Worm (Caenorhabditis elegans) whole organism, midembryonic: ENCODE results near the gene dnc-1.

Source experiments
- T22C8.4 ChIP-seq: fragments of 200-800 bp; sonication (Bioruptor generic); IDR thresholded peaks from 2 replicates; pipeline ENCODE4 v1.3.6; 2022; ENCODE audit warnings: missing genetic modification characterization, missing compliant biosample characterization
- cog-1 ChIP-seq: sonication (generic microtip); optimal IDR thresholded peaks from 2 replicates; lab custom pipeline; 2016; ENCODE audit warnings: missing genetic modification characterization, missing compliant biosample characterization
- flt-1 ChIP-seq: fragments of 200-800 bp; sonication (Bioruptor generic); IDR thresholded peaks from 2 replicates; pipeline ENCODE4 v1.3.6; 2022; ENCODE audit warnings: missing genetic modification characterization, missing compliant biosample characterization
- klf-2 ChIP-seq: fragments of 200-800 bp; sonication (Bioruptor generic); conservative IDR thresholded peaks from 2 replicates; pipeline ENCODE4 v1.3.6; 2022; ENCODE audit warnings: missing genetic modification reagents, missing genetic modification characterization, missing compliant biosample characterization
- med-1 ChIP-seq: sonication (generic microtip); optimal IDR thresholded peaks from 2 replicates; lab custom pipeline; 2017; ENCODE audit warnings: missing genetic modification characterization, mild to moderate bottlenecking, missing compliant biosample characterization, antibody characterized with exemption, missing genetic modification reagents; ENCODE audit not compliant: insufficient read depth
- ref-1 ChIP-seq: fragments of 200-800 bp; sonication (Bioruptor generic); conservative IDR thresholded peaks from 2 replicates; pipeline ENCODE4 v1.3.6; 2022; ENCODE audit warnings: missing genetic modification reagents, missing genetic modification characterization, missing compliant biosample characterization
- tab-1 ChIP-seq: fragments of 200-800 bp; sonication (Bioruptor generic); IDR thresholded peaks from 2 replicates; pipeline ENCODE4 v1.3.6; 2022; ENCODE audit warnings: missing genetic modification characterization, missing compliant biosample characterization
- ztf-23 ChIP-seq: fragments of 200-800 bp; sonication (Bioruptor generic); IDR thresholded peaks from 2 replicates; pipeline ENCODE4 v1.3.6; 2022; ENCODE audit warnings: missing genetic modification reagents, missing genetic modification characterization, missing compliant biosample characterization
- ztf-29 ChIP-seq: fragments of 200-800 bp; sonication (Bioruptor generic); IDR thresholded peaks from 2 replicates; pipeline ENCODE4 v1.3.6; 2022; ENCODE audit warnings: missing genetic modification reagents, missing genetic modification characterization, missing compliant biosample characterization

The dnc-1 gene

ce11 chrIV:10885915-10886314 lies 47.1 kb downstream of the dnc-1 start, which contains the start of gene srlf-11:
srlf-11 (minus strand) TSS chrIV:10886015.
- TF ChIP-seq T22C8.4 (GFP tag; lab: Robert Waterston, UW) = no peak
- TF ChIP-seq klf-2 (GFP tag; lab: Robert Waterston, UW) = no peak
- TF ChIP-seq cog-1 (tag; lab: Kevin White, UChicago) = no peak
- TF ChIP-seq tab-1 (GFP tag; lab: Robert Waterston, UW) = no peak
- no peak for TF ChIP-seq ztf-29 (GFP tag; lab: Robert Waterston, UW)
- TF ChIP-seq ztf-23 = no peak
- no peak for TF ChIP-seq flt-1 (GFP tag; lab: Robert Waterston, UW)
- TF ChIP-seq med-1 = no peak
- TF ChIP-seq ref-1 = no peak

ce11 chrIV:10884263-10884662 lies 48.7 kb downstream of the dnc-1 start, which contains the start of gene F13E9.5:
F13E9.5 (minus strand) TSS chrIV:10884363.
- TF ChIP-seq klf-2 (GFP tag; lab: Robert Waterston, UW) (no peak), med-1 (no peak), ztf-29 (GFP tag; lab: Robert Waterston, UW) (no peak), ref-1 (no peak), cog-1 (tag; lab: Kevin White, UChicago) (no peak), ztf-23 (no peak), flt-1 (GFP tag; lab: Robert Waterston, UW) (no peak), T22C8.4 (GFP tag; lab: Robert Waterston, UW) (no peak), tab-1 (GFP tag; lab: Robert Waterston, UW) (no peak)

- TF ChIP-seq tab-1 (GFP tag; lab: Robert Waterston, UW) (no peak), ztf-29 (GFP tag; lab: Robert Waterston, UW) (no peak), T22C8.4 (GFP tag; lab: Robert Waterston, UW) (no peak), med-1 (no peak), ref-1 (no peak), ztf-23 (no peak), cog-1 (tag; lab: Kevin White, UChicago) (no peak), klf-2 (GFP tag; lab: Robert Waterston, UW) (no peak), flt-1 (GFP tag; lab: Robert Waterston, UW) (no peak)
These were observed 51.8 kb downstream of the dnc-1 start, which contains the start of gene F13E9.13 for ce11 chrIV:10881230-10881629. F13E9.13 (plus strand) TSS chrIV:10881546.

ce11 chrIV:10880264-10880663 lies 52.7 kb downstream of the dnc-1 start, which contains the start of gene fipr-15:
fipr-15 (plus strand) TSS chrIV:10880564.
- no peak for TF ChIP-seq T22C8.4 (GFP tag; lab: Robert Waterston, UW)
- TF ChIP-seq ref-1 = no peak
- TF ChIP-seq flt-1 (GFP tag; lab: Robert Waterston, UW) = no peak
- TF ChIP-seq cog-1 (tag; lab: Kevin White, UChicago) = no peak
- no peak for TF ChIP-seq ztf-29 (GFP tag; lab: Robert Waterston, UW)
- no peak for TF ChIP-seq med-1
- no peak for TF ChIP-seq ztf-23
- TF ChIP-seq klf-2 (GFP tag; lab: Robert Waterston, UW) = no peak

- TF ChIP-seq flt-1 (GFP tag; lab: Robert Waterston, UW) = no peak
- TF ChIP-seq tab-1 (GFP tag; lab: Robert Waterston, UW) = no peak
These were observed 53.5 kb downstream of the dnc-1 start, which contains the start of gene sdz-13 for ce11 chrIV:10879542-10879941. sdz-13 (minus strand) TSS chrIV:10879642.

ce11 chrIV:10876844-10877243 lies 56.2 kb downstream of the dnc-1 start, which contains the start of gene fipr-14:
fipr-14 (plus strand) TSS chrIV:10877144.
- no peak for TF ChIP-seq cog-1 (tag; lab: Kevin White, UChicago)
- TF ChIP-seq T22C8.4 (GFP tag; lab: Robert Waterston, UW) = no peak
- TF ChIP-seq ref-1 = no peak
- no peak for TF ChIP-seq ztf-23
- TF ChIP-seq tab-1 (GFP tag; lab: Robert Waterston, UW) = no peak
- TF ChIP-seq med-1 = no peak
- no peak for TF ChIP-seq ztf-29 (GFP tag; lab: Robert Waterston, UW)
- no peak for TF ChIP-seq flt-1 (GFP tag; lab: Robert Waterston, UW)
- TF ChIP-seq klf-2 (GFP tag; lab: Robert Waterston, UW) = no peak
